Fruit fly (Drosophila melanogaster) whole organism, embryonic: ENCODE data around the gene Kah.

Source experiments
- Antp ChIP-seq: fragments of 200-800 bp; sonication (Bioruptor generic); optimal IDR thresholded peaks from 3 replicates; lab custom pipeline; 2016; ENCODE audit warnings: missing biosample characterization, missing genetic modification characterization
- CG10209 ChIP-seq: fragments of 200-800 bp; sonication (Bioruptor generic); optimal IDR thresholded peaks from 3 replicates; lab custom pipeline; 2017; ENCODE audit warnings: missing biosample characterization, mild to moderate bottlenecking, missing genetic modification characterization, missing genetic modification reagents
- CG10565 ChIP-seq: fragments of 200-800 bp; sonication (Bioruptor generic); optimal IDR thresholded peaks from 3 replicates; lab custom pipeline; 2016; ENCODE audit warnings: missing biosample characterization, mild to moderate bottlenecking, missing genetic modification characterization
- CG11695 ChIP-seq: fragments of 200-800 bp; sonication (Bioruptor generic); IDR thresholded peaks from 3 replicates; pipeline ENCODE4 v1.3.6; 2022; ENCODE audit warnings: missing biosample characterization, missing genetic modification characterization
- CG13775 ChIP-seq: fragments of 200-800 bp; sonication (Bioruptor generic); optimal IDR thresholded peaks from 3 replicates; lab custom pipeline; 2017; ENCODE audit warnings: missing biosample characterization, mild to moderate bottlenecking, missing genetic modification characterization
- CG14441 ChIP-seq: fragments of 200-800 bp; sonication (Bioruptor generic); IDR thresholded peaks from 2 replicates; pipeline ENCODE4 v1.3.6; 2022; ENCODE audit warnings: missing biosample characterization, missing genetic modification characterization
- CG14965 ChIP-seq: fragments of 200-800 bp; sonication (Bioruptor generic); optimal IDR thresholded peaks from 2 replicates; lab custom pipeline; 2016; ENCODE audit warnings: missing biosample characterization, missing genetic modification characterization, borderline replicate concordance
- CG15479 ChIP-seq: fragments of 200-800 bp; sonication (Bioruptor generic); optimal IDR thresholded peaks from 3 replicates; lab custom pipeline; 2019; ENCODE audit warnings: missing biosample characterization, mild to moderate bottlenecking, missing genetic modification characterization, moderate library complexity
- CG15514 ChIP-seq: fragments of 200-800 bp; sonication (Bioruptor generic); optimal IDR thresholded peaks from 3 replicates; lab custom pipeline; 2017; ENCODE audit warnings: missing biosample characterization, missing genetic modification characterization, mild to moderate bottlenecking, moderate library complexity, missing genetic modification reagents
- CG1602 ChIP-seq: fragments of 200-800 bp; sonication (Bioruptor generic); optimal IDR thresholded peaks from 3 replicates; lab custom pipeline; 2016; ENCODE audit warnings: missing biosample characterization, missing genetic modification characterization
- CG18619 ChIP-seq: fragments of 200-800 bp; sonication (Bioruptor generic); optimal IDR thresholded peaks from 3 replicates; lab custom pipeline; 2017; ENCODE audit warnings: missing biosample characterization, mild to moderate bottlenecking, missing genetic modification characterization
- CG18764 ChIP-seq: fragments of 200-800 bp; sonication (Bioruptor generic); optimal IDR thresholded peaks from 3 replicates; lab custom pipeline; 2016; ENCODE audit warnings: missing biosample characterization, missing genetic modification characterization
- CG2120 ChIP-seq: fragments of 200-800 bp; sonication (Bioruptor generic); optimal IDR thresholded peaks from 3 replicates; lab custom pipeline; 2016; ENCODE audit warnings: missing biosample characterization, missing genetic modification characterization
- CG3163 ChIP-seq: fragments of 200-800 bp; sonication (Bioruptor generic); optimal IDR thresholded peaks from 3 replicates; lab custom pipeline; 2016; ENCODE audit warnings: missing biosample characterization, missing genetic modification characterization
- CG3281 ChIP-seq: fragments of 200-800 bp; sonication (Bioruptor generic); optimal IDR thresholded peaks from 3 replicates; lab custom pipeline; 2017; ENCODE audit warnings: missing biosample characterization, mild to moderate bottlenecking, missing genetic modification characterization
- CG34376 ChIP-seq: fragments of 200-800 bp; sonication (Bioruptor generic); optimal IDR thresholded peaks from 2 replicates; lab custom pipeline; 2018; ENCODE audit warnings: missing biosample characterization, mild to moderate bottlenecking, missing genetic modification characterization
- CG6254 ChIP-seq: fragments of 200-800 bp; sonication (Bioruptor generic); optimal IDR thresholded peaks from 3 replicates; lab custom pipeline; 2017; ENCODE audit warnings: mild to moderate bottlenecking, missing biosample characterization, missing genetic modification reagents, missing genetic modification characterization
- CG6791 ChIP-seq: fragments of 200-800 bp; sonication (Bioruptor generic); IDR thresholded peaks from 3 replicates; pipeline ENCODE4 v1.3.6; 2022; ENCODE audit warnings: missing biosample characterization, missing genetic modification characterization; ENCODE audit not compliant: partially characterized antibody
- CG7786 ChIP-seq: fragments of 200-800 bp; sonication (Bioruptor generic); optimal IDR thresholded peaks from 2 replicates; lab custom pipeline; 2016; ENCODE audit warnings: missing biosample characterization, missing genetic modification characterization
- CG8290 ChIP-seq, 3 experiments: fragments of 200-800 bp; sonication (Bioruptor generic); optimal IDR thresholded peaks; 2 replicates each; lab custom pipeline; 2016 to 2019; ENCODE audit warnings: missing biosample characterization in 3 of 3, missing genetic modification characterization in 3 of 3, mild to moderate bottlenecking in 2 of 3, moderate library complexity in 1 of 3
- CG8359 ChIP-seq: fragments of 200-800 bp; sonication (Bioruptor generic); optimal IDR thresholded peaks from 2 replicates; lab custom pipeline; 2017; ENCODE audit warnings: missing biosample characterization, mild to moderate bottlenecking, missing genetic modification characterization, borderline replicate concordance
- CG8924 ChIP-seq: fragments of 200-800 bp; optimal IDR thresholded peaks from 3 replicates; lab custom pipeline; 2019; ENCODE audit warnings: missing biosample characterization, mild to moderate bottlenecking, missing genetic modification characterization, moderate library complexity
- CG9727 ChIP-seq: fragments of 200-800 bp; sonication (Bioruptor generic); optimal IDR thresholded peaks from 3 replicates; lab custom pipeline; 2017; ENCODE audit warnings: missing biosample characterization, mild to moderate bottlenecking, missing genetic modification characterization
- Drgx ChIP-seq: fragments of 200-800 bp; sonication (Bioruptor generic); IDR thresholded peaks from 2 replicates; pipeline ENCODE4 v1.3.6; 2022; ENCODE audit warnings: missing biosample characterization, missing genetic modification characterization
- E2f2 ChIP-seq: fragments of 200-800 bp; sonication (Bioruptor generic); IDR thresholded peaks from 2 replicates; pipeline ENCODE4 v1.3.6; 2022; ENCODE audit warnings: missing biosample characterization, missing genetic modification characterization
- Hand ChIP-seq: fragments of 200-800 bp; sonication (Bioruptor generic); optimal IDR thresholded peaks from 2 replicates; lab custom pipeline; 2017; ENCODE audit warnings: mild to moderate bottlenecking, missing biosample characterization, missing genetic modification reagents, missing genetic modification characterization
- Hr51 ChIP-seq, 2 experiments: fragments of 200-800 bp; sonication (Bioruptor generic); optimal IDR thresholded peaks; 2 replicates in 1 of 2; 3 replicates in 1 of 2; lab custom pipeline; 2016 to 2018; ENCODE audit warnings: missing biosample characterization in 2 of 2, missing genetic modification characterization in 2 of 2, mild to moderate bottlenecking in 1 of 2, moderate library complexity in 1 of 2
- Hr78 ChIP-seq, 2 experiments: fragments of 200-800 bp in 1 of 2; fragments of >200 bp in 1 of 2; sonication (Bioruptor generic) in 1 of 2; optimal IDR thresholded peaks; 2 replicates each; lab custom pipeline; 2017 to 2019; ENCODE audit warnings: missing biosample characterization in 2 of 2, missing genetic modification characterization in 2 of 2, mild to moderate bottlenecking in 1 of 2, moderate library complexity in 1 of 2
- Lhr ChIP-seq: fragments of 200-800 bp; sonication (Bioruptor generic); optimal IDR thresholded peaks from 3 replicates; lab custom pipeline; 2017; ENCODE audit warnings: mild to moderate bottlenecking, missing biosample characterization, missing genetic modification reagents, missing genetic modification characterization
- Med ChIP-seq: fragments of 200-800 bp; sonication (Bioruptor generic); peaks from one replicate; lab custom pipeline; 2016; ENCODE audit warnings: missing biosample characterization, missing genetic modification characterization, mild to moderate bottlenecking, inconsistent platforms, moderate library complexity
- Pdp1 ChIP-seq, 2 experiments: fragments of 200-800 bp; sonication (Bioruptor generic); optimal IDR thresholded peaks; 3 replicates each; lab custom pipeline; 2016; ENCODE audit warnings: missing biosample characterization in 2 of 2, missing genetic modification characterization in 2 of 2, mild to moderate bottlenecking in 1 of 2, moderate library complexity in 1 of 2
- Stat92E ChIP-seq, 3 experiments: fragments of >200 bp in 2 of 3; fragments of 200-800 bp in 1 of 3; sonication (Bioruptor generic) in 1 of 3; optimal IDR thresholded peaks; 2 replicates each; lab custom pipeline; 2017 to 2019; ENCODE audit warnings: missing biosample characterization in 3 of 3, missing genetic modification characterization in 3 of 3, mild to moderate bottlenecking in 1 of 3, moderate library complexity in 1 of 3
- Vsx1 ChIP-seq: fragments of 200-800 bp; sonication (Bioruptor generic); optimal IDR thresholded peaks from 2 replicates; lab custom pipeline; 2017; ENCODE audit warnings: missing biosample characterization, mild to moderate bottlenecking, missing genetic modification characterization, missing genetic modification reagents
- ac ChIP-seq: fragments of 200-800 bp; sonication (Bioruptor generic); optimal IDR thresholded peaks from 3 replicates; lab custom pipeline; 2017; ENCODE audit warnings: missing biosample characterization, mild to moderate bottlenecking, missing genetic modification characterization
- croc ChIP-seq: fragments of 200-800 bp; sonication (Bioruptor generic); conservative IDR thresholded peaks from 3 replicates; pipeline ENCODE4 v1.3.6; 2022; ENCODE audit warnings: missing biosample characterization, missing genetic modification characterization
- dati ChIP-seq: fragments of 200-800 bp; sonication (Bioruptor generic); IDR thresholded peaks from 2 replicates; pipeline ENCODE4 v1.3.6; 2022; ENCODE audit warnings: missing biosample characterization, missing genetic modification characterization
- dimm ChIP-seq: fragments of 200-800 bp; sonication (Bioruptor generic); IDR thresholded peaks from 2 replicates; pipeline ENCODE4 v1.3.6; 2022; ENCODE audit warnings: missing biosample characterization, missing genetic modification characterization
- exex ChIP-seq: fragments of 200-800 bp; sonication (Bioruptor generic); optimal IDR thresholded peaks from 4 replicates; lab custom pipeline; 2018; ENCODE audit warnings: missing biosample characterization, mild to moderate bottlenecking, missing genetic modification characterization, moderate library complexity
- ftz-f1 ChIP-seq: fragments of 200-800 bp; sonication (Bioruptor generic); optimal IDR thresholded peaks from 2 replicates; lab custom pipeline; 2016; ENCODE audit warnings: missing biosample characterization, missing genetic modification characterization
- gcm ChIP-seq: fragments of 200-800 bp; sonication (Bioruptor generic); optimal IDR thresholded peaks from 2 replicates; lab custom pipeline; 2019; ENCODE audit warnings: missing biosample characterization, mild to moderate bottlenecking, missing genetic modification characterization, moderate library complexity
- jing ChIP-seq: fragments of 200-800 bp; sonication (Bioruptor generic); optimal IDR thresholded peaks from 2 replicates; lab custom pipeline; 2018; ENCODE audit warnings: missing biosample characterization, mild to moderate bottlenecking, missing genetic modification characterization
- lab ChIP-seq: fragments of 200-800 bp; sonication (Bioruptor generic); optimal IDR thresholded peaks from 3 replicates; lab custom pipeline; 2017; ENCODE audit warnings: missing biosample characterization, missing genetic modification characterization, mild to moderate bottlenecking, moderate library complexity, missing genetic modification reagents
- salm ChIP-seq: fragments of 200-800 bp; sonication (Bioruptor generic); optimal IDR thresholded peaks from 2 replicates; lab custom pipeline; 2018; ENCODE audit warnings: missing biosample characterization, mild to moderate bottlenecking, missing genetic modification characterization
- sd ChIP-seq: fragments of 200-800 bp; sonication (Bioruptor generic); optimal IDR thresholded peaks from 3 replicates; lab custom pipeline; 2018; ENCODE audit warnings: missing biosample characterization, mild to moderate bottlenecking, missing genetic modification characterization, moderate library complexity
- slbo ChIP-seq: fragments of 200-800 bp; sonication (Bioruptor generic); IDR thresholded peaks from 2 replicates; pipeline ENCODE4 v1.3.6; 2022; ENCODE audit warnings: missing biosample characterization, missing genetic modification characterization
- sqz ChIP-seq: fragments of 200-800 bp; sonication (Bioruptor generic); optimal IDR thresholded peaks from 3 replicates; lab custom pipeline; 2018; ENCODE audit warnings: missing biosample characterization, mild to moderate bottlenecking, missing genetic modification characterization

Kah gene

DNA sequence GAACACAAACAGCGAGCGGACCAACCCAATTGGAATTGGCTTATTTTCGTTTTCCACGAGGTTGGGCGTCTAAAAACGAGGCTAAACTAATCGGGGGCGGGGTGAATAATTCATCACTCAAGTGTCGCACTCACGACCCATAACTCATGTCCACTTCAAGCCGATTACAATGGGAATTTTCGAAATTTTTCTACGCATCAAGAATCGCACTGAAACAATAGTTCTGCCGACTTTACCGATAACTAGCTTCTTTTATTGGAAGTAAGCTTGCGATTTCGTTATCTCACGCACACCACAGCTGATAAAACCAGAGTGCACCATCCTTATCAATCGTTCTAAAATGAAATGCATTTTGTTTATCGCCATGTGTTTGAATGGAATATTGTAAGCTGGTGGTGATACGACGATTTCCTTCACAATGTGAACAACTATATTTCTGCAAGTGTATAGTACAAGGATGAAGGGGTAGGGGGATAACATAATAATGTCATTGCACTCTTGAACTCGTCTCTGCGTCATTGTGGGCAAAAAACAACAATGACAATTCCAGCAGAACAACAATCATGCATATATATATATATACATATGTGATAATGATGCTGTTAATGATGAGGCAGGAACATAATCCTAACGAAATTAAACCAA is 29.6 kb downstream of the Kah start (continued):
- TF ChIP-seq CG15479 (GFP tag; lab: Kevin White, UChicago): no peak
- TF ChIP-seq CG6791 (GFP tag; lab: Robert Waterston, UW): no peak
- no peak for TF ChIP-seq Stat92E (GFP tag; optimal IDR thresholded peaks at IDR 0.05; lab: Kevin White, UChicago)
- no peak for TF ChIP-seq CG7786 (GFP tag; lab: Kevin White, UChicago)
- no peak for TF ChIP-seq CG6254 (GFP tag; lab: Kevin White, UChicago)
- TF ChIP-seq CG10565 (GFP tag; lab: Kevin White, UChicago): no peak
- TF ChIP-seq salm (tag; lab: Kevin White, UChicago): no peak
- no peak for TF ChIP-seq gcm (GFP tag; lab: Kevin White, UChicago)
- TF ChIP-seq CG3281 (GFP tag; lab: Kevin White, UChicago): no peak
- no peak for TF ChIP-seq CG8924 (tag; lab: Kevin White, UChicago)
- no peak for TF ChIP-seq CG13775 (GFP tag; lab: Kevin White, UChicago)
- no peak for TF ChIP-seq Drgx (GFP tag; lab: Robert Waterston, UW)
- no peak for TF ChIP-seq CG14965 (GFP tag; lab: Kevin White, UChicago)
- no peak for TF ChIP-seq Lhr
- peak; percentile 45 for TF ChIP-seq exex
- peak; percentile 72 for TF ChIP-seq sd (tag; lab: Kevin White, UChicago)
- TF ChIP-seq Med (GFP tag; lab: Kevin White, UChicago): peak; percentile 30
- TF ChIP-seq CG11695 (GFP tag; lab: Robert Waterston, UW): no peak
- peak; percentile 59; the same call in 1 of the 2 replicates for TF ChIP-seq CG14441
- no peak for TF ChIP-seq ftz-f1 (GFP tag; lab: Kevin White, UChicago)
- TF ChIP-seq CG3163 (GFP tag; lab: Kevin White, UChicago): no peak
- no peak for TF ChIP-seq CG18619 (GFP tag; lab: Kevin White, UChicago)
- TF ChIP-seq Antp (GFP tag; lab: Kevin White, UChicago): no peak
- no peak for TF ChIP-seq jing (GFP tag; lab: Kevin White, UChicago)
- no peak for TF ChIP-seq sqz (GFP tag; lab: Kevin White, UChicago)
- no peak for TF ChIP-seq CG9727 (GFP tag; lab: Kevin White, UChicago)
- no peak for TF ChIP-seq ac
- TF ChIP-seq dimm: no peak
- no peak for TF ChIP-seq CG10209
- peak; percentile 73 for TF ChIP-seq lab
- TF ChIP-seq CG18764 (GFP tag; lab: Kevin White, UChicago): no peak
- peak in 1 of 2 experiments; percentile 27 for TF ChIP-seq Hr78 (GFP tag; optimal IDR thresholded peaks at IDR 0.05; lab: Kevin White, UChicago)
- no peak for TF ChIP-seq CG2120 (GFP tag; lab: Kevin White, UChicago)
- no peak for TF ChIP-seq CG8290 (GFP tag; optimal IDR thresholded peaks at IDR 0.05; lab: Kevin White, UChicago)
- peak in 1 of 2 experiments; percentile 3 for TF ChIP-seq CG8290 (tag; optimal IDR thresholded peaks at IDR 0.05; lab: Kevin White, UChicago)
- TF ChIP-seq CG1602: no peak
- no peak for TF ChIP-seq Vsx1 (GFP tag; lab: Kevin White, UChicago)
- no peak for TF ChIP-seq E2f2 (GFP tag; lab: Robert Waterston, UW)
- no peak for TF ChIP-seq slbo (GFP tag; lab: Robert Waterston, UW)
- TF ChIP-seq Hr51 (GFP tag; optimal IDR thresholded peaks at IDR 0.05; lab: Kevin White, UChicago): no peak
- TF ChIP-seq CG34376 (GFP tag; lab: Kevin White, UChicago): peak; percentile 63
- no peak for TF ChIP-seq CG15514
- no peak for TF ChIP-seq CG8359
- TF ChIP-seq Pdp1 (GFP tag; optimal IDR thresholded peaks at IDR 0.05; lab: Kevin White, UChicago): peak in 1 of 2 experiments; percentile 9
- TF ChIP-seq Hand (GFP tag; lab: Kevin White, UChicago): no peak
- no peak for TF ChIP-seq croc (GFP tag; lab: Robert Waterston, UW)
- TF ChIP-seq dati: no peak
- TF ChIP-seq, all 482 proteins: peak for 15
